Worm (Caenorhabditis elegans) whole organism, young adult: Measurements from ENCODE around the gene set-14.

ENCODE experiments used
- B0035.1 ChIP-seq: sonication (generic microtip); optimal IDR thresholded peaks from 2 replicates; lab custom pipeline; 2016; ENCODE audit warnings: missing genetic modification characterization, mild to moderate bottlenecking, missing compliant biosample characterization, missing genotype, missing genetic modification reagents
- B0336.3 ChIP-seq: fragments of 200-800 bp; sonication (Bioruptor generic); IDR thresholded peaks from 2 replicates; pipeline ENCODE4 v1.3.6; 2022; ENCODE audit warnings: missing genetic modification characterization, missing compliant biosample characterization
- C06A6.2 ChIP-seq: fragments of 200-800 bp; sonication (Bioruptor generic); conservative IDR thresholded peaks from 2 replicates; pipeline ENCODE4 v1.3.6; 2022; ENCODE audit warnings: missing genetic modification characterization, missing compliant biosample characterization
- C17E4.6 ChIP-seq: fragments of 200-800 bp; sonication (Bioruptor generic); IDR thresholded peaks from 2 replicates; pipeline ENCODE4 v1.3.6; 2022; ENCODE audit warnings: missing genetic modification reagents, missing genetic modification characterization, missing compliant biosample characterization
- F22D6.2 ChIP-seq: sonication (generic microtip); optimal IDR thresholded peaks from 2 replicates; lab custom pipeline; 2016; ENCODE audit warnings: mild to moderate bottlenecking, missing genetic modification characterization, missing compliant biosample characterization
- F39B2.1 ChIP-seq: fragments of 200-800 bp; sonication (Bioruptor generic); IDR thresholded peaks from 2 replicates; pipeline ENCODE4 v1.3.6; 2022; ENCODE audit warnings: missing genetic modification reagents, missing genetic modification characterization, missing compliant biosample characterization
- F57C9.4 ChIP-seq: sonication (generic microtip); optimal IDR thresholded peaks from 2 replicates; lab custom pipeline; 2017; ENCODE audit warnings: mild to moderate bottlenecking, missing genetic modification characterization, missing compliant biosample characterization
- Y53G8AR.9 ChIP-seq: fragments of 200-800 bp; sonication (Bioruptor generic); conservative IDR thresholded peaks from 2 replicates; pipeline ENCODE4 v1.3.6; 2022; ENCODE audit warnings: missing genetic modification reagents, missing genetic modification characterization, missing compliant biosample characterization
- Y56A3A.18 ChIP-seq: fragments of 200-800 bp; sonication (Bioruptor generic); IDR thresholded peaks from 2 replicates; pipeline ENCODE4 v1.3.6; 2022; ENCODE audit warnings: missing genetic modification reagents, missing genetic modification characterization, missing compliant biosample characterization
- Y79H2A.3 ChIP-seq: fragments of 200-800 bp; sonication (Bioruptor generic); conservative IDR thresholded peaks from 2 replicates; pipeline ENCODE4 v1.3.6; 2022; ENCODE audit warnings: missing genetic modification reagents, missing genetic modification characterization, missing compliant biosample characterization
- Y95B8A.8 ChIP-seq: fragments of 200-800 bp; sonication (Bioruptor generic); IDR thresholded peaks from 2 replicates; pipeline ENCODE4 v1.3.6; 2022; ENCODE audit warnings: missing genetic modification reagents, missing genetic modification characterization, missing compliant biosample characterization
- ZK185.1 ChIP-seq: sonication (generic microtip); optimal IDR thresholded peaks from 2 replicates; lab custom pipeline; 2016; ENCODE audit warnings: mild to moderate bottlenecking, missing genetic modification characterization, missing compliant biosample characterization; ENCODE audit not compliant: poor library complexity, severe bottlenecking
- aptf-2 ChIP-seq: fragments of 200-800 bp; sonication (Bioruptor generic); conservative IDR thresholded peaks from 2 replicates; pipeline ENCODE4 v1.3.6; 2022; ENCODE audit warnings: missing genetic modification reagents, missing genetic modification characterization, missing compliant biosample characterization
- attf-5 ChIP-seq: fragments of 200-800 bp; sonication (Bioruptor generic); optimal IDR thresholded peaks from 2 replicates; lab custom pipeline; 2018; ENCODE audit warnings: mild to moderate bottlenecking, missing genetic modification characterization, missing compliant biosample characterization
- attf-6 ChIP-seq: fragments of 200-800 bp; sonication (Bioruptor generic); IDR thresholded peaks from 2 replicates; pipeline ENCODE4 v1.3.6; 2022; ENCODE audit warnings: missing genetic modification reagents, missing genetic modification characterization, missing compliant biosample characterization
- bed-1 ChIP-seq: fragments of 200-800 bp; sonication (Bioruptor generic); IDR thresholded peaks from 2 replicates; pipeline ENCODE4 v1.3.6; 2022; ENCODE audit warnings: missing genetic modification reagents, missing genetic modification characterization, missing compliant biosample characterization
- bed-2 ChIP-seq: fragments of 200-800 bp; sonication (Bioruptor generic); IDR thresholded peaks from 2 replicates; pipeline ENCODE4 v1.3.6; 2022; ENCODE audit warnings: missing genetic modification reagents, missing genetic modification characterization, missing compliant biosample characterization
- ceh-79 ChIP-seq: sonication (generic microtip); optimal IDR thresholded peaks from 2 replicates; lab custom pipeline; 2017; ENCODE audit warnings: mild to moderate bottlenecking, missing genetic modification characterization, missing compliant biosample characterization
- dox-1 ChIP-seq: fragments of 200-800 bp; sonication (Bioruptor generic); IDR thresholded peaks from 2 replicates; pipeline ENCODE4 v1.3.6; 2022; ENCODE audit warnings: missing genetic modification reagents, missing genetic modification characterization, missing compliant biosample characterization
- egl-44 ChIP-seq: fragments of 200-800 bp; sonication (Bioruptor generic); IDR thresholded peaks from 2 replicates; pipeline ENCODE4 v1.3.6; 2022; ENCODE audit warnings: missing genetic modification reagents, missing genetic modification characterization, missing compliant biosample characterization
- egrh-3 ChIP-seq: fragments of 200-800 bp; sonication (Bioruptor generic); IDR thresholded peaks from 2 replicates; pipeline ENCODE4 v1.3.6; 2022; ENCODE audit warnings: missing genetic modification reagents, missing genetic modification characterization, missing compliant biosample characterization
- ekl-4 ChIP-seq: fragments of 200-800 bp; sonication (Bioruptor generic); IDR thresholded peaks from 2 replicates; pipeline ENCODE4 v1.3.6; 2022; ENCODE audit warnings: missing genetic modification reagents, missing genetic modification characterization, missing compliant biosample characterization
- him-1 ChIP-seq: sonication (generic microtip); optimal IDR thresholded peaks from 2 replicates; lab custom pipeline; 2016; ENCODE audit warnings: missing genotype, missing genetic modification reagents, missing genetic modification characterization, missing compliant biosample characterization
- hlh-26 ChIP-seq: fragments of 200-800 bp; sonication (Bioruptor generic); conservative IDR thresholded peaks from 2 replicates; pipeline ENCODE4 v1.3.6; 2022; ENCODE audit warnings: missing genetic modification reagents, missing genetic modification characterization, missing compliant biosample characterization
- lag-1 ChIP-seq: fragments of 200-800 bp; sonication (Bioruptor generic); IDR thresholded peaks from 2 replicates; pipeline ENCODE4 v1.3.6; 2022; ENCODE audit warnings: missing genetic modification reagents, missing genetic modification characterization, missing compliant biosample characterization
- lsy-27 ChIP-seq: sonication (generic microtip); optimal IDR thresholded peaks from 2 replicates; lab custom pipeline; 2017; ENCODE audit warnings: missing genetic modification characterization, mild to moderate bottlenecking, missing compliant biosample characterization, antibody characterized with exemption, missing genotype, borderline replicate concordance; ENCODE audit not compliant: insufficient read depth
- madf-3 ChIP-seq: fragments of 200-800 bp; sonication (Bioruptor generic); IDR thresholded peaks from 2 replicates; pipeline ENCODE4 v1.3.6; 2022; ENCODE audit warnings: missing genetic modification reagents, missing genetic modification characterization, missing compliant biosample characterization
- madf-6 ChIP-seq: fragments of 200-800 bp; sonication (Bioruptor generic); IDR thresholded peaks from 2 replicates; pipeline ENCODE4 v1.3.6; 2022; ENCODE audit warnings: missing genetic modification reagents, missing genetic modification characterization, missing compliant biosample characterization
- mcd-1 ChIP-seq: fragments of 200-800 bp; sonication (Bioruptor generic); IDR thresholded peaks from 2 replicates; pipeline ENCODE4 v1.3.6; 2022; ENCODE audit warnings: missing genetic modification reagents, missing genetic modification characterization, missing compliant biosample characterization
- nfya-1 ChIP-seq: sonication (generic microtip); optimal IDR thresholded peaks from 2 replicates; lab custom pipeline; 2017; ENCODE audit warnings: antibody characterized with exemption, missing compliant biosample characterization, missing genetic modification characterization, borderline replicate concordance; ENCODE audit not compliant: insufficient read depth
- nhr-179 ChIP-seq: sonication (generic microtip); optimal IDR thresholded peaks from 2 replicates; lab custom pipeline; 2016; ENCODE audit warnings: mild to moderate bottlenecking, missing genetic modification characterization, missing compliant biosample characterization
- nhr-90 ChIP-seq: sonication (generic microtip); optimal IDR thresholded peaks from 2 replicates; lab custom pipeline; 2016; ENCODE audit warnings: missing genotype, mild to moderate bottlenecking, missing genetic modification characterization, missing compliant biosample characterization
- repo-1 ChIP-seq: sonication (generic microtip); optimal IDR thresholded peaks from 2 replicates; lab custom pipeline; 2017; ENCODE audit warnings: mild to moderate bottlenecking, missing genetic modification characterization, missing compliant biosample characterization
- rpc-1 ChIP-seq, 2 experiments: fragments of 150-350 bp in 1 of 2; sonication (generic microtip) in 1 of 2; optimal IDR thresholded peaks; 2 replicates each; lab custom pipeline; 2014 to 2018; ENCODE audit warnings: missing biosample characterization in 1 of 2, missing genetic modification characterization in 1 of 2, missing genetic modification reagents in 1 of 2, missing genotype in 1 of 2
- snpc-3.4 ChIP-seq: sonication (generic microtip); optimal IDR thresholded peaks from 2 replicates; lab custom pipeline; 2017; ENCODE audit warnings: missing genetic modification characterization, mild to moderate bottlenecking, missing compliant biosample characterization, antibody characterized with exemption, moderate library complexity, missing genotype, missing genetic modification reagents
- snpc-4 ChIP-seq, 5 experiments: fragments of 150-350 bp in 1 of 5; sonication (generic microtip) in 4 of 5; optimal IDR thresholded peaks; 2 replicates each; lab custom pipeline; 2014 to 2018; ENCODE audit warnings: missing genetic modification characterization in 5 of 5, missing biosample characterization in 3 of 5, antibody characterized with exemption in 2 of 5, mild to moderate bottlenecking in 2 of 5, missing compliant biosample characterization in 2 of 5, missing genotype in 2 of 5, moderate library complexity in 2 of 5, missing genetic modification reagents in 1 of 5
- tbp1 ChIP-seq: fragments of 200-800 bp; sonication (Bioruptor generic); optimal IDR thresholded peaks from 2 replicates; lab custom pipeline; 2018; ENCODE audit warnings: mild to moderate bottlenecking, missing genetic modification characterization, missing compliant biosample characterization
- tlf-1 ChIP-seq: fragments of 200-800 bp; sonication (Bioruptor generic); optimal IDR thresholded peaks from 2 replicates; lab custom pipeline; 2018; ENCODE audit warnings: mild to moderate bottlenecking, missing genetic modification characterization, missing compliant biosample characterization
- ztf-22 ChIP-seq: fragments of 200-800 bp; sonication (Bioruptor generic); optimal IDR thresholded peaks from 2 replicates; lab custom pipeline; 2018; ENCODE audit warnings: mild to moderate bottlenecking, missing genetic modification characterization, moderate library complexity, missing compliant biosample characterization
- ztf-25 ChIP-seq: fragments of 200-800 bp; sonication (Bioruptor generic); IDR thresholded peaks from 2 replicates; pipeline ENCODE4 v1.3.6; 2022; ENCODE audit warnings: missing genetic modification reagents, missing genetic modification characterization, missing compliant biosample characterization
- ztf-3 ChIP-seq: fragments of 200-800 bp; sonication (Bioruptor generic); optimal IDR thresholded peaks from 2 replicates; lab custom pipeline; 2018; ENCODE audit warnings: mild to moderate bottlenecking, missing genetic modification characterization, missing compliant biosample characterization
- ztf-6 ChIP-seq: fragments of 200-800 bp; sonication (Bioruptor generic); IDR thresholded peaks from 2 replicates; pipeline ENCODE4 v1.3.6; 2022; ENCODE audit warnings: missing genetic modification reagents, missing genetic modification characterization, missing compliant biosample characterization

The set-14 gene

ce11 chrII:10793393-10793792 lies 2.7 kb downstream of the set-14 start, which contains the start of gene vps-11:
vps-11 (minus strand) TSS chrII:10793493.
- no peak for TF ChIP-seq snpc-3.4 (tag; lab: Kevin White, UChicago)
- TF ChIP-seq attf-6 = no peak
- no peak for TF ChIP-seq bed-1 (GFP tag; lab: Robert Waterston, UW)
- no peak for TF ChIP-seq lsy-27
- no peak for TF ChIP-seq F39B2.1 (GFP tag; lab: Robert Waterston, UW)
- no peak for TF ChIP-seq F57C9.4 (tag; lab: Kevin White, UChicago)
- no peak for TF ChIP-seq dox-1 (GFP tag; lab: Robert Waterston, UW)
- TF ChIP-seq F22D6.2 (tag; lab: Kevin White, UChicago) = no peak
- TF ChIP-seq B0336.3 (GFP tag; lab: Robert Waterston, UW) = no peak
- TF ChIP-seq C17E4.6 = no peak
- TF ChIP-seq bed-2 (GFP tag; lab: Robert Waterston, UW) = no peak
- TF ChIP-seq B0035.1 (tag; lab: Kevin White, UChicago) = no peak
- TF ChIP-seq Y56A3A.18 (GFP tag; lab: Robert Waterston, UW) = no peak
- no peak for TF ChIP-seq ZK185.1 (tag; lab: Kevin White, UChicago)
- no peak for TF ChIP-seq madf-6 (GFP tag; lab: Robert Waterston, UW)
- no peak for TF ChIP-seq aptf-2

DNA sequence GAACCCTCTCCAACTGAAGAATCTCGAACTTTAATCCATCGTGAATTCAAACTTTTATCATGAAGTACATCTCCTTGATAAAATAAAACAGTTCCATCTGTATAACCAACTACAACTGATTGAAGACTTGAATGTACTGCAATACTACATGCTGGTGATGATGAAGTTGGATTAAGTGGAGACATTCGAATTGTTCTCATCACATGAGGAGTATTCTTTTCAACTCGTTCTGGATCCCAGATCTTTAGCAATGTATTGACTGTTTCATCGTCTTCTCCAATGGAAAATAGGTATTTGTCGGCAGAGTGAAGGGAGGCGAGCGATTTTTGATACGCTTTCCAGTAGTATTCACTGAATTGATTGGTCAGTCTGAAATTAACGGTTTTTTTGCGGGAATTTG lies 3.5 kb downstream of the set-14 start:
- TF ChIP-seq lag-1 (GFP tag; lab: Robert Waterston, UW) = no peak
- no peak for TF ChIP-seq B0336.3 (GFP tag; lab: Robert Waterston, UW)
- no peak for TF ChIP-seq C06A6.2
- no peak for TF ChIP-seq ztf-6 (GFP tag; lab: Robert Waterston, UW)
- no peak for TF ChIP-seq madf-3
- TF ChIP-seq lsy-27 = no peak
- no peak for TF ChIP-seq ceh-79
- TF ChIP-seq nfya-1 (tag; lab: Kevin White, UChicago) = no peak
- TF ChIP-seq egrh-3 (GFP tag; lab: Robert Waterston, UW) = no peak
- TF ChIP-seq hlh-26 (GFP tag; lab: Robert Waterston, UW) = no peak

DNA sequence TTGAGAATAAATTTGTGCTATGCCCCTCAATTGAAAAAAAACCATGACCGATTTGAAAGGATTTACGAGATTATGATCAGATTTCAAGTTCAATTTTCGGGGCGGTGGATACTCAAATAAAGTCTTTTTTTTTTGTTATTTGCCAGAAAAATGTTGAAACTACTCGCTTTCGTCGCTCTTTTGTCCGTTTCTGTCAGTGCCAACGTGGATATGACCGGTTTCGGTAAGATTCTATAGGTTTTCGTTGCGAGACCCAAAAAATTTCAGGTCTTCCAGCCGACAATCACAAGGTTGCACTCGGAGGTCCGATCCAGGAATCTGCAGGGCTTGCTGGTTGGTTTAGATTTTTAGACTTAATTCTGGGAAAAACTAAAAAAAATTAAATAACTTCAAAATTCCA lies 8.9 kb downstream of the set-14 start, which contains the start of gene tag-209:
tag-209 (plus strand) TSS at position 73 of the 400 bp plus-strand sequence.
- TF ChIP-seq Y53G8AR.9 (GFP tag; lab: Robert Waterston, UW) (no peak), ekl-4 (GFP tag; lab: Robert Waterston, UW) (peak; percentile 39; the same call in 1 of the 2 replicates), him-1 (tag; lab: Kevin White, UChicago) (peak; percentile 72)

ce11 chrII:10784780-10785463 lies 11.2 kb downstream of the set-14 start, which contains the start of gene cdl-1:
cdl-1 (plus strand) TSS chrII:10785452.
- TF ChIP-seq attf-5 = peak; percentile 67
- no peak for TF ChIP-seq Y95B8A.8 (GFP tag; lab: Robert Waterston, UW)
- TF ChIP-seq Y79H2A.3 (GFP tag; lab: Robert Waterston, UW) = no peak
- 0 out of 2 replicates have a peak, but pooled peaks have one; percentile 15 for TF ChIP-seq dox-1 (GFP tag; lab: Robert Waterston, UW)
- no peak for TF ChIP-seq nhr-90
- no peak for TF ChIP-seq tbp1
- TF ChIP-seq snpc-4 (GFP tag; optimal IDR thresholded peaks at IDR 0.05; lab: Kevin White, UChicago) = no peak
- TF ChIP-seq snpc-4 (tag; optimal IDR thresholded peaks at IDR 0.05; lab: Kevin White, UChicago) = no peak
- TF ChIP-seq F57C9.4 (tag; lab: Kevin White, UChicago) = no peak
- TF ChIP-seq ztf-25 (GFP tag; lab: Robert Waterston, UW) = no peak
- TF ChIP-seq lsy-27 = no peak
- TF ChIP-seq egl-44 (GFP tag; lab: Robert Waterston, UW) = no peak
- TF ChIP-seq tlf-1 (GFP tag; lab: Kevin White, UChicago) = no peak
- no peak for TF ChIP-seq repo-1 (tag; lab: Kevin White, UChicago)
- TF ChIP-seq rpc-1 (optimal IDR thresholded peaks at IDR 0.05; lab: Kevin White, UChicago) = no peak
- no peak for TF ChIP-seq rpc-1 (tag; optimal IDR thresholded peaks at IDR 0.05; lab: Kevin White, UChicago)
- peak; percentile 15; the same call in 1 of the 2 replicates for TF ChIP-seq mcd-1 (GFP tag; lab: Robert Waterston, UW)
- no peak for TF ChIP-seq ztf-22 (GFP tag; lab: Kevin White, UChicago)
- no peak for TF ChIP-seq ztf-3 (GFP tag; lab: Kevin White, UChicago)
- no peak for TF ChIP-seq nhr-179
